Worm (Caenorhabditis elegans): ENCODE results near the gene C47E12.9.
A peak's percentile ranks its signal among the peaks of the same experiment; 100 is the strongest.

Gene C47E12.9

ce11 chrIV:9989416-9989815 is 14.9 kb downstream of the C47E12.9 start:
- TF ChIP-seq tra-4 (tag; optimal IDR thresholded peaks at IDR 0.05) (no peak), ceh-36 (tag; optimal IDR thresholded peaks at IDR 0.05) (no peak), B0310.2 (tag; optimal IDR thresholded peaks at IDR 0.05) (no peak), tbx-11 (GFP tag; IDR thresholded peaks at IDR 0.05) (no peak)

DNA sequence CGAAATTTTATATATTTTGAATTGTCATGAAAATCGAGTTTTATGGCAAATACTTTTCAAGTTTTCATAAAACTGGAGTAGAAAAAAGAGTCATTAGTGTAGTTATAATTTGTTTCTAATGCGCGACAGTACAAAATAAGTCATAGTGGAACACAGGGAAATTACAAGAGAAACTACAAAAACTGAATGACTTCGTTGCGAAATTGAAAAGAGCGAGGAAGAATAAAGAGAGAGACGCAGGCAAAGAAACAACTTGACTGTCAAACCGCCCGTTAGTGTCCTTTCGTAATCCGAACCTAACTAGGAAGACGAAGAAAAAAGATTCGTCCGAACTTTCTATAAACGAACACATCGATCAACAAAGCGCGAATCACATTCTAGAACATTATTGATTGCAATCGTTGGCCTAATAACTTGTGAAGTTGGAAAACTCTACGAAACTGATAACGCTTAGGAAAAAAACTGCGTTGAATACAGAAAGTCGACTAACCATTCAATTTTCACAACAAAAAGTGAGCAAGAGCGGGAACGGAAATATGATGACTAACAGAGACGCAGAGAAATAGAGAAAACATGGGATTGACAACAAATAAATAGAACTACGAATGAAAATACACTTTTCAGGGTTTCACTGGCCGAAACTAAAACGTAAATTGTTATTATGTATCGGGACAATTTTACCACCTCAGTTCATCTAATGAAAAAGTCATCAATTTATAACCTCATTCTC is 19.1 kb downstream of the C47E12.9 start:
- TF ChIP-seq hnd-1 (tag; optimal IDR thresholded peaks at IDR 0.05), result no peak
- TF ChIP-seq hmbx-1 (tag; optimal IDR thresholded peaks at IDR 0.05), result no peak
- no peak for TF ChIP-seq ceh-36 (tag; optimal IDR thresholded peaks at IDR 0.05)
- no peak for TF ChIP-seq F13C5.2 (tag; optimal IDR thresholded peaks at IDR 0.05)
- no peak for TF ChIP-seq sea-1 (GFP tag; conservative IDR thresholded peaks at IDR 0.05)
- no peak for TF ChIP-seq B0310.2 (tag; optimal IDR thresholded peaks at IDR 0.05)
- no peak for TF ChIP-seq flt-1 (GFP tag; IDR thresholded peaks at IDR 0.05)
- TF ChIP-seq ceh-13 (GFP tag; optimal IDR thresholded peaks at IDR 0.05), result no peak
- no peak for TF ChIP-seq hmg-4 (GFP tag; optimal IDR thresholded peaks at IDR 0.05)

- TF ChIP-seq aly-1 (tag; optimal IDR thresholded peaks at IDR 0.05) (no peak), ama-1 (optimal IDR thresholded peaks at IDR 0.05) (peak; percentile 61)
These were observed 20.5 kb downstream of the C47E12.9 start, which contains the start of gene uba-1 for ce11 chrIV:9994895-9995394. TSS of gene uba-1 (minus strand) at chrIV:9994945.

DNA sequence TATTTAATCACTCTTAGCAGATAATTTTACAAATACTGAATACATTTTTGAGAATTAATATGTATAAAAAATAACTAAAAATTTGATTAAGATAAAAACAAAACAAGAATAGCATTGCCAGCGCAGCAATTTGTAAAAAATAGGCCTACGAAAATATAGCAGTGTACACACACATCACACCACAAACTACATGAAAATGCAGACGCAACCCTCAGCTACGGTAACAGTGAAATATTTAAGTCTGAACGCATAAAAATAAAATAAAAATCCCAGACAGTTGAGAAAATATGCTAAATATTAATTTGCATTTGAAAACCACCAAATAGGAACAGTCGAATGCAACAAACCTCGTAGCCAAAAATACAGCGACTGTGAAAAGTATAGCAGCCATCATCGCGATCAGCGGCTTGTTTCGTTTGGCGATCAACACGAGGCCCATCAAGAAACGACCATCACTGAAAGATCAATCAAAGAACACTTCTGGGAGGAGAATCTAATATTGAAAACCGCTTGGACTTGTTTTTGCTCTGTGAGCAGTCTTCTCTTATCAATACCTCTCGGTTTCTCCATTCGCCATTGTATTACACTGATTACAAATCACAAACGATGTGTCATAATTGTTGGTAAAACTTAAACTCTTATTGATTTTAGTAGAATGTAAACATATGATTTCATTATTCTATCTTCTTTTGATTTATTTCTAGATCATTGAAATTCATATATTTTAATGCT is 24.2 kb downstream of the C47E12.9 start, which contains the start of gene pyp-1:
TSS of gene pyp-1 (minus strand) at position 439 of the 732 bp plus-strand sequence.
- TF ChIP-seq hmbx-1 (tag; optimal IDR thresholded peaks at IDR 0.05) (no peak), ama-1 (optimal IDR thresholded peaks at IDR 0.05) (no peak), tbx-11 (GFP tag; IDR thresholded peaks at IDR 0.05) (no peak), hmg-4 (GFP tag; optimal IDR thresholded peaks at IDR 0.05) (no peak), ceh-13 (GFP tag; optimal IDR thresholded peaks at IDR 0.05) (no peak), sea-1 (GFP tag; conservative IDR thresholded peaks at IDR 0.05) (no peak), tbx-37 (GFP tag; conservative IDR thresholded peaks at IDR 0.05) (no peak), pes-1 (GFP tag; IDR thresholded peaks at IDR 0.05) (no peak), ets-7 (tag; optimal IDR thresholded peaks at IDR 0.05) (no peak), hnd-1 (tag; optimal IDR thresholded peaks at IDR 0.05) (no peak), tra-4 (tag; optimal IDR thresholded peaks at IDR 0.05) (no peak), aly-1 (tag; optimal IDR thresholded peaks at IDR 0.05) (no peak), scrt-1 (GFP tag; IDR thresholded peaks at IDR 0.05) (no peak), F13C5.2 (tag; optimal IDR thresholded peaks at IDR 0.05) (no peak)

DNA sequence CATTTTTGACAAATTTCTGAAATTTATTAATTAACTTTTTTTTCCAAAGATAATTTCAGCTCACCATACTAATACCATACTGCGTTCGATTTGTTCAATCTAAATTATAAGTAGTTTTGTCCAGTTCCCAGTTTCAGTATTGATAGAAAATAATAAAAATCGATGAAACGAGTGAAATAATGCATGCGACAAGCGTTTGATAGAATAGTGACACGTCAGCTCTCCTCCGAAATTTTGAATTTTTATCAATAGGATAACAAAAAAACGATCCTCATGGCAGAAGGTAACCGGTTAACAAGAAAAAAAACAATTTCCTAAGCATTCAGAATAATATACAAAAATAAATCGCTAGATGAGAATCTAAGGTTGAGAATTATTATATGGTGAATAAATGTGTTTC is 27.3 kb downstream of the C47E12.9 start, which contains the start of gene C47E12.3:
TSS of gene C47E12.3 (minus strand) at position 101 of the 400 bp plus-strand sequence.
- TF ChIP-seq scrt-1 (GFP tag; IDR thresholded peaks at IDR 0.05) (no peak), ama-1 (optimal IDR thresholded peaks at IDR 0.05) (no peak), hmbx-1 (tag; optimal IDR thresholded peaks at IDR 0.05) (no peak), ceh-13 (GFP tag; optimal IDR thresholded peaks at IDR 0.05) (no peak), tbx-37 (GFP tag; conservative IDR thresholded peaks at IDR 0.05) (no peak), sea-1 (GFP tag; conservative IDR thresholded peaks at IDR 0.05) (no peak), aly-1 (tag; optimal IDR thresholded peaks at IDR 0.05) (no peak), ets-7 (tag; optimal IDR thresholded peaks at IDR 0.05) (no peak), flt-1 (GFP tag; IDR thresholded peaks at IDR 0.05) (no peak), tra-4 (tag; optimal IDR thresholded peaks at IDR 0.05) (no peak), hnd-1 (tag; optimal IDR thresholded peaks at IDR 0.05) (no peak), tbx-11 (GFP tag; IDR thresholded peaks at IDR 0.05) (no peak), pes-1 (GFP tag; IDR thresholded peaks at IDR 0.05) (no peak), ceh-36 (tag; optimal IDR thresholded peaks at IDR 0.05) (no peak), B0310.2 (tag; optimal IDR thresholded peaks at IDR 0.05) (no peak), hmg-4 (GFP tag; optimal IDR thresholded peaks at IDR 0.05) (no peak), F13C5.2 (tag; optimal IDR thresholded peaks at IDR 0.05) (no peak)

- TF ChIP-seq ceh-13 (GFP tag; optimal IDR thresholded peaks at IDR 0.05) (no peak), aly-1 (tag; optimal IDR thresholded peaks at IDR 0.05) (no peak), flt-1 (GFP tag; IDR thresholded peaks at IDR 0.05) (no peak), ama-1 (optimal IDR thresholded peaks at IDR 0.05) (no peak), hnd-1 (tag; optimal IDR thresholded peaks at IDR 0.05) (no peak), tbx-11 (GFP tag; IDR thresholded peaks at IDR 0.05) (no peak), hmbx-1 (tag; optimal IDR thresholded peaks at IDR 0.05) (no peak), tbx-37 (GFP tag; conservative IDR thresholded peaks at IDR 0.05) (no peak), scrt-1 (GFP tag; IDR thresholded peaks at IDR 0.05) (no peak), B0310.2 (tag; optimal IDR thresholded peaks at IDR 0.05) (no peak), pes-1 (GFP tag; IDR thresholded peaks at IDR 0.05) (no peak), hmg-4 (GFP tag; optimal IDR thresholded peaks at IDR 0.05) (no peak), F13C5.2 (tag; optimal IDR thresholded peaks at IDR 0.05) (no peak), tra-4 (tag; optimal IDR thresholded peaks at IDR 0.05) (no peak)
These were observed 28.9 kb downstream of the C47E12.9 start, which contains the start of the genes C47E12.2 and sars-1 for ce11 chrIV:10003372-10003771. TSS of gene C47E12.2 (minus strand) at chrIV:10003502. TSS of gene sars-1 (plus strand) at chrIV:10003726.

DNA sequence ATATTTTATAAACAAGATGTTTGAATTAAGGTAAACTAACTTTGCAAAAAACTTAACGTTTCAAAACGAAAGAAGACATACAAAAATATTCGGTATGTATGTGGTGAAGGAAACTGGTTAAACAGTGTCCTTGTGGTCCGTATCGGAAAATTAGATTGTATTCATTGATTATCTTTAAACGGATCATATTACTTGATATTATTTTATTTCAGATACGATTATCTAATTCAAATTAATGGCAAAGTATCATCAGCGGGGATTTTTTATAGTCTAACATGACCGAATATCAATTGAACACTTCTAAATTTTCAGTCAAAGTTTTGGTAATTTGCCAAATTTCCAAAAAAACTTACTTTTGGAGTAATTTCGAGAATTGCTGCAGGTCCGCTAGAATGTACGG is 32.3 kb downstream of the C47E12.9 start, which contains the start of gene C47E12.13:
TSS of gene C47E12.13 (minus strand) at position 101 of the 400 bp plus-strand sequence.
- TF ChIP-seq F13C5.2 (tag; optimal IDR thresholded peaks at IDR 0.05) (no peak), tbx-11 (GFP tag; IDR thresholded peaks at IDR 0.05) (no peak), sea-1 (GFP tag; conservative IDR thresholded peaks at IDR 0.05) (no peak), flt-1 (GFP tag; IDR thresholded peaks at IDR 0.05) (no peak), pes-1 (GFP tag; IDR thresholded peaks at IDR 0.05) (no peak), tbx-37 (GFP tag; conservative IDR thresholded peaks at IDR 0.05) (no peak), ceh-36 (tag; optimal IDR thresholded peaks at IDR 0.05) (no peak), B0310.2 (tag; optimal IDR thresholded peaks at IDR 0.05) (no peak), ceh-13 (GFP tag; optimal IDR thresholded peaks at IDR 0.05) (no peak), hmbx-1 (tag; optimal IDR thresholded peaks at IDR 0.05) (no peak), hnd-1 (tag; optimal IDR thresholded peaks at IDR 0.05) (no peak), tra-4 (tag; optimal IDR thresholded peaks at IDR 0.05) (no peak), aly-1 (tag; optimal IDR thresholded peaks at IDR 0.05) (no peak)
